Fruit fly (Drosophila melanogaster) S2 (cell line): ENCODE results near the gene CTCF.

Experiments used
- CG8478 ChIP-seq: fragments of >200 bp; optimal IDR thresholded peaks from 2 replicates; lab custom pipeline; 2018
- CTCF ChIP-seq, 2 experiments: fragments of >200 bp; optimal IDR thresholded peaks; 2 replicates each; lab custom pipeline; 2018

CTCF gene

dm6 chr3L:7369543-7369942 is 13.0 kb upstream of the CTCF start, which contains the start of gene akirin:
Gene akirin, plus strand, starts transcription at chr3L:7369843.
- no peak for TF ChIP-seq CG8478 (lab: Kevin White, UChicago)
- TF ChIP-seq CTCF (optimal IDR thresholded peaks at IDR 0.05; lab: Kevin White, UChicago): no peak

DNA sequence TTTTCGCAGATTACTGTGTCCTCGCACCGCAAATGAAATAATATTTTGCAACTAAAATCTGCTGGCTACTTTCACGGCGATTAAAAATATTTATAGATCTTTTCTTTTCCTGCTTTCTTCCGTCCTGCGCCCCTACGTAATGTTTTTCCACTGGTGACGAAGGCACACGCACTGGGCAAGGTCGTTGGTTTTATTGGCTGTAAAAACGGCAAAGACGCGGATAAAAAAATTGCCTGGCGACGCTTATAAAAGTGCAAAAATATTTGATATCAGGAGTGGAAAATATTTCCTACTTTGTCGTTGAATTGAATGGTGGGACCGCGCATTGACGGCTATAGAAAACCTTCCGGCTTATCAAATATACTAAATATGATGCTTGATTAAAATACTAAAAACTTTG is 12.4 kb upstream of the CTCF start, which contains the start of gene Sh3beta:
Gene Sh3beta, minus strand, starts transcription at position 327 of the 400 bp plus-strand sequence.
- TF ChIP-seq CG8478 (lab: Kevin White, UChicago): no peak
- TF ChIP-seq CTCF (optimal IDR thresholded peaks at IDR 0.05; lab: Kevin White, UChicago): no peak

DNA sequence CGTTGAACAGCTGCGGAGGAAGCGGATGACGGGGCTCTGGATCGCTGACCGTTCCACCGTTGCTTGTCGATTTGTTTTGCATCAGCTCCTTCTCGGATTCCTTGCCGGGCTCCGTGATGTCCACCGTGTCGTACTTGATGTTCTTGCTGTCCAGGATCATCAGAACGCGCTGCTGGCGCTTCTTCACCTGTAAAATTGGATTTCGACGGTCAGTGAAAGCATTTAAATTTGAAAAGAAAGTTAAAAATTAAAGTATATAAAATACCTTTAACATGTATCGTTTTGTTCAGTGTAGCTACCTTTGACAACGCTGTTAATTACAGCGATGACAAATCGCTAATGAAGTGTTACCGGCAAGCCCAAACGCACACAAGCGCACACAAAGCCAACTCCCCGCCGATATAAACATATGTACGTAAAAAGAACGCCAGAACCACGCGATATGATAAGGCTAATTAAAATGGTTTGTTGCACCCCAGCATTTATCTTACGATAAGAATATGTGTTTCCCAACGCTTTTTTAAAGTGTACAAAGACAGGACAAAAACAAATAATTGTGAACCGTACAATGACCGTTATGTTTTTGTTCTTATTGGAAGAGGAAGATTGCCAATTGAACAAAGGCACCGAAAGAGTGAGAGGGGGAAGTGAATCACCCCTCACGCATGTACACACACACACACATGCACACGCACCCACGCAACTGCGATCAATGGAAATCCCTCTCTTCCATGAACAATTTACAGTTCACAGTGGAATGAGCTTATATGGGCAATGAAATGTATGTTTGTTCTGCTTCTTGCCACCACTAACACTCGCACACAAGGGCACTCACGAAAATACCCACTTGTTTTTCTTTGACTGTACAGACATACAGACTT is 11.5 kb upstream of the CTCF start:
- no peak for TF ChIP-seq CG8478 (lab: Kevin White, UChicago)
- no peak for TF ChIP-seq CTCF (optimal IDR thresholded peaks at IDR 0.05; lab: Kevin White, UChicago)

DNA sequence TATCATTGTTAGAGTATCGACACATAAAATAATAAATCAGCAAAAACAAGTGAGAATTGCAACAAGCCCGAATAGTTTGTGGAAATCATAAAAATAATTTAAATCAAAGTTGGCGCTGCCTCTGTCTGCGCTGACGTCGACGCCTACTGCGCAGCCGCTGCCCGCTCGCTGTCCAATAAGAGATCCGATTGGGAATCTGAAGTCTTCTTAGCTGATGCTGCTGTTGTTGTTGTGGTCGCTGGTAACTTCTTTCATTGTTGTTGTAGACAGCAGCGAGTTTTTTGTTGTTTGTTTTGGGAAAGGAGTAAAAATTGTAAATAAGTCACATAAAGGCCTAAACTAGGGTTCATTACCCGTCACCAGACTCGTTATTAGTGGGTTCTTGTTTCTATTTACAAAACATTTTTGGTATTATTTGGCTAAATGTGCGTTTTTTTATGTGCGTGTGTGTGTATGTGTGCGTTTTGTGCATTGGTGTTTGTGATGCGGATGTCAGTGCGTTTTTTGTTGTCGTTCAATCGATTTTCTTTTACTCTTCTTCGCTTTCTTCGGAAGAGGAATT is 8.3 kb upstream of the CTCF start:
- TF ChIP-seq CTCF (optimal IDR thresholded peaks at IDR 0.05; lab: Kevin White, UChicago): no peak
- TF ChIP-seq CG8478 (lab: Kevin White, UChicago): no peak

DNA sequence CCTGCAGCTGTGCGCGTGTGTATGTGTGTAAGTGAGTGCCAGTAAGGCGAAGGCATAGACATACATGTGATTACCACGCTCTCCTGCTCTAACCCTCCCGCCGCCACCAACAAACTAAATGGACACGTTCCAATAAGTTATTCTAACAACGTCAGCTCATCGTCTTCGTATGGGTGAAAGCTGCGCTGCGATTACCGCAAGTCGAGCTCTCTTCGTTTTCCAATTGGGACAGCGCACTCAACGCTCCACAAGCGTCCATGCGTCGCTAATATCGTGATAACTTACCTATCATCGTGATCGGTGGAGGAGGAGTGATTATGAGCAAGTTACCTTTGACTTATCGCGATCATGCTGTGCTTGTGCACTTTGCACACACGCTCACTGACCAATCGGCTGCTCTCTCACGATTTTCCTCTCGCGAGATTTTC is 4.6 kb upstream of the CTCF start:
- TF ChIP-seq CG8478 (lab: Kevin White, UChicago) (no peak), CTCF (optimal IDR thresholded peaks at IDR 0.05; lab: Kevin White, UChicago) (no peak)

dm6 chr3L:7360324-7360852 is 3.9 kb upstream of the CTCF start, which contains the start of gene Sec63:
Gene Sec63, plus strand, starts transcription at chr3L:7360561.
- TF ChIP-seq CTCF (optimal IDR thresholded peaks at IDR 0.05; lab: Kevin White, UChicago): peak; percentile 16 to 40
- TF ChIP-seq CG8478 (lab: Kevin White, UChicago): no peak

DNA sequence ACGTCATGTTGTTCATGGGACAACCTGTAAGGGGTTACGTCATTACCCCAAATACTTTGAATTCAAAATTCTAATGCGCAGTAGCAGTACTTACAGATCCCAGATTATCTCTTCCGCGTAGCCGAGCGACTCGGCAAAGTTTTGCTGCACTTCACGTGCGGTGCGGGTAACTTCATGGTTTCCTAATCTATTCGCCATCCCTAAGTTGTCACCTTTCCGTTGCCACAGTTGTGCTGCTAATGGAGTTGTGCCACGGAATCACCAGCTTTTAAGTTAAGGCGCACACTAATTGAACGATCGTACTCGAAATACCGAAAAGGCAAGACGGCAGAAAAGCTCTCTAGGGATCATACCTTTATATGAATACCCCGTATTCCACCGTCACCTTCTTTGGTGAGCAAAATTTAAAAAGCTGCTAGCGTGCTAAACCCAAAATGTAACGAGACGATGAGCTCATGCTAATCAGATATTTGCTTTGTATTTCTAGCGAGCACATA is 3.4 kb upstream of the CTCF start, which contains the start of gene pst:
Gene pst, minus strand, starts transcription at position 437 of the 497 bp plus-strand sequence.
- no peak for TF ChIP-seq CG8478 (lab: Kevin White, UChicago)
- no peak for TF ChIP-seq CTCF (optimal IDR thresholded peaks at IDR 0.05; lab: Kevin White, UChicago)

DNA sequence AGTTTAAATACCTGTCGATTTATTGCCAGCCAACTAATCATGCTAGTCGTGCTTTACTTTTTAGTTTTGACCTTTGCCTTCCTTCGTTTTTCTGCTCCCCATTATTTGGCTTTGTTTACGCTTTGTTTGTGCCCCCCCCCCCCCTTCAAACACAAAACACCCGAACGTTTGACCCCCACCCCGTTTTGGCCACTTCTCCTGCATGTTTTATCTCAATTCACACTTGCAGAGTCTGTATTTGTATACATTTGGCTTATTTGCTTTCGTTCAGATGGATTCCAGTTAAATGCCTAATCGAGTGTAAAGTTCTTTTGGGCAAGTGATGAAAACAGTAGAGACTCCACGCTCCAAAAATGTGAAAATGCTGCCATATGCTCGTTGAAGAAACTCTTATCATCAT is 7.2 kb downstream of the CTCF start:
- TF ChIP-seq CG8478 (lab: Kevin White, UChicago) (no peak), CTCF (optimal IDR thresholded peaks at IDR 0.05; lab: Kevin White, UChicago) (no peak)

DNA sequence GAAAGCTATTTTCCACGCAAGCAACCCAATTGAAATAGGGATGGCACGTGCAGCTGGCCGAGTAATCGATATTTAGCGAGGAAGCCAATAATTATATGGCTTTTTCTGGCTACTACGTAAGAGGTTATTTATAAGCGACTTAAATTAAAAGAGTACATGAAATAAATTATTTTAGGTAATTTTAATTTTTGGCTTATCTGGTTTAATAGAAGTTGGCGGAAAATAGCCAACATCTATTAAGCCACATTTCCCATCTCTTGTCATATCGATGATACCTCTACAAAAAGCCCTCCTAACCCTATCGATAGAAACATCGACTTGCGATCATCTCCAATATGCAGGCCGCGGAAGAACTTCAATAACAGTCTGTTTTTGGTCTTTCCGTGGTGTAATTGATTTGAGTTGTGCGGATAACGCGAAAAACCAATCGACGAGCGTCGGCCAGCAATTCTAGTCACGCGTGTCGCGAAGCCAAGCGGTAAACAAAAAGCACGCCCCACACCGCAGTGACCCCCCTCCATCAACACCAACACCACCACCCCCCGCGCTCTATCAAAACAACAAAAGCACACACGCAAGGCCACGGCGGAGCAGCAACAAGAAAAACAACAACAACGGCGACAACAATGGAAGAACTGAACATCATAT is 8.4 kb downstream of the CTCF start, which contains the start of the genes Srp19 and qm:
Gene Srp19, minus strand, starts transcription at position 51 of the 648 bp plus-strand sequence.
Gene qm, plus strand, starts transcription at position 330 of the 648 bp plus-strand sequence.
- TF ChIP-seq CG8478 (lab: Kevin White, UChicago) (no peak), CTCF (optimal IDR thresholded peaks at IDR 0.05; lab: Kevin White, UChicago) (no peak)

dm6 chr3L:7346951-7347350 is 9.6 kb downstream of the CTCF start, which contains the start of gene CG14834:
Gene CG14834, minus strand, starts transcription at chr3L:7347123.
- TF ChIP-seq CG8478 (lab: Kevin White, UChicago): no peak
- TF ChIP-seq CTCF (optimal IDR thresholded peaks at IDR 0.05; lab: Kevin White, UChicago): no peak

DNA sequence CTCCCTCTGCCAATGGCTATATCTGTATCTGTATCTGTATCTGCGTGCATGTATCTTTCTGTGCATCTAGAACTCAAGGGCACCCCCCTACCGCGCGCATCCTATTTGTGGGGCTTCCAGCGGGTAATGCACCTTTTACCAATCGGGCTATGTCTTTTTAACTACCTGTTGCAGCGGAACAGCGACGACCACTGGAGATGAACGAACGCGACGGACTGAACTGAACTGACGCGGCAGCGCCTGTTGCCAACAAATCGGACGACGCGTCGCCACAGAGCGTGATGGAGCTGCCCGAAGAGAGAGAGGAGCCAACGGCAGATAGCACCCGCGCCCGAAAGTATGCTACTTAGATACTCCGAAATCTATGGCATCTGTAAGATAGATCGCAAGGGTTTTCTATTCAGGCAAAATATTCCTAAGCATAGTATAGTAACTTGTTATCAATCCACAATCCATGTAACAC is 11.5 kb downstream of the CTCF start, which contains the start of gene Cln7:
Gene Cln7, minus strand, starts transcription at position 219 of the 463 bp plus-strand sequence.
- TF ChIP-seq CTCF (optimal IDR thresholded peaks at IDR 0.05; lab: Kevin White, UChicago) (no peak), CG8478 (lab: Kevin White, UChicago) (no peak)

- TF ChIP-seq CTCF (optimal IDR thresholded peaks at IDR 0.05; lab: Kevin White, UChicago) (no peak), CG8478 (lab: Kevin White, UChicago) (no peak)
Observed at dm6 chr3L:7344001-7344400, 12.5 kb downstream of the CTCF start.

dm6 chr3L:7339216-7339742 is 17.2 kb downstream of the CTCF start, which contains the start of the genes lark and eco:
Gene lark, plus strand, starts transcription at chr3L:7339266.
Gene eco, minus strand, starts transcription at chr3L:7339340.
- TF ChIP-seq CTCF (optimal IDR thresholded peaks at IDR 0.05; lab: Kevin White, UChicago) (no peak), CG8478 (lab: Kevin White, UChicago) (no peak)
